Worm (Caenorhabditis elegans) whole organism, L4 larva: ENCODE measurements around the gene T19C9.10.
"Not testable (repeated sequence)": the region's sequence is repeated elsewhere in the genome, so short reads cannot be mapped to it uniquely, and the experiment has no call there.

Source experiments
- F49E8.2 ChIP-seq: sonication (generic microtip); optimal IDR thresholded peaks from 2 replicates; lab custom pipeline; 2016; ENCODE audit warnings: missing compliant biosample characterization, mild to moderate bottlenecking, missing genetic modification characterization, borderline replicate concordance
- Y105C5A.15 ChIP-seq: fragments of 200-800 bp; sonication (Bioruptor generic); IDR thresholded peaks from 2 replicates; pipeline ENCODE4 v1.3.6; 2022; ENCODE audit warnings: missing genetic modification characterization, missing compliant biosample characterization
- Y48G9A.11 ChIP-seq: fragments of 200-800 bp; sonication (Bioruptor generic); IDR thresholded peaks from 2 replicates; pipeline ENCODE4 v1.3.6; 2022; ENCODE audit warnings: missing genetic modification reagents, missing genetic modification characterization, missing compliant biosample characterization
- Y75B8A.6 ChIP-seq: fragments of 200-800 bp; sonication (Bioruptor generic); IDR thresholded peaks from 2 replicates; pipeline ENCODE4 v1.3.6; 2022; ENCODE audit warnings: missing genetic modification reagents, missing genetic modification characterization, missing compliant biosample characterization
- ZK546.5 ChIP-seq, 2 experiments: sonication (generic microtip); optimal IDR thresholded peaks; 2 replicates each; lab custom pipeline; 2017; ENCODE audit warnings: missing biosample characterization in 2 of 2, missing genetic modification characterization in 2 of 2
- aly-2 ChIP-seq: sonication (generic microtip); optimal IDR thresholded peaks from 2 replicates; lab custom pipeline; 2018; ENCODE audit warnings: missing biosample characterization, missing genetic modification characterization
- ama-1 ChIP-seq: fragments of 150-350 bp; optimal IDR thresholded peaks from 2 replicates; lab custom pipeline; 2014; ENCODE audit warnings: inconsistent platforms, mixed read lengths
- ceh-28 ChIP-seq: fragments of 150-350 bp; optimal IDR thresholded peaks from 2 replicates; lab custom pipeline; 2014; ENCODE audit warnings: missing biosample characterization, missing genetic modification reagents, missing genetic modification characterization
- cey-2 ChIP-seq: sonication (generic microtip); optimal IDR thresholded peaks from 3 replicates; lab custom pipeline; 2017; ENCODE audit warnings: missing genetic modification characterization, mild to moderate bottlenecking, missing compliant biosample characterization, antibody characterized with exemption, borderline replicate concordance; ENCODE audit not compliant: insufficient read depth
- dmd-6 ChIP-seq: fragments of 200-800 bp; sonication (Bioruptor generic); IDR thresholded peaks from 2 replicates; pipeline ENCODE4 v1.3.6; 2022; ENCODE audit warnings: missing genetic modification reagents, missing genetic modification characterization, missing compliant biosample characterization
- duxl-1 ChIP-seq: sonication (generic microtip); optimal IDR thresholded peaks from 2 replicates; lab custom pipeline; 2016; ENCODE audit warnings: mild to moderate bottlenecking, missing genetic modification characterization, moderate library complexity, missing compliant biosample characterization; ENCODE audit not compliant: poor library complexity
- dve-1 ChIP-seq: sonication (generic microtip); optimal IDR thresholded peaks from 2 replicates; lab custom pipeline; 2017; ENCODE audit warnings: antibody characterized with exemption, mild to moderate bottlenecking, missing genetic modification characterization, missing compliant biosample characterization; ENCODE audit not compliant: insufficient read depth
- gei-8 ChIP-seq: fragments of 200-800 bp; sonication (Bioruptor generic); optimal IDR thresholded peaks from 2 replicates; lab custom pipeline; 2018; ENCODE audit warnings: mild to moderate bottlenecking, missing genetic modification characterization, missing compliant biosample characterization
- lim-7 ChIP-seq: fragments of 200-800 bp; sonication (Bioruptor generic); IDR thresholded peaks from 2 replicates; pipeline ENCODE4 v1.3.6; 2022; ENCODE audit warnings: missing genetic modification characterization, missing compliant biosample characterization
- lir-3 ChIP-seq: sonication (generic microtip); optimal IDR thresholded peaks from 2 replicates; lab custom pipeline; 2016; ENCODE audit warnings: mild to moderate bottlenecking, missing genetic modification characterization, missing compliant biosample characterization
- mes-2 ChIP-seq: sonication (generic microtip); optimal IDR thresholded peaks from 2 replicates; lab custom pipeline; 2016; ENCODE audit warnings: missing genotype, mild to moderate bottlenecking, missing genetic modification characterization, missing compliant biosample characterization; ENCODE audit not compliant: poor library complexity, severe bottlenecking
- mxl-2 ChIP-seq: fragments of 200-800 bp; sonication (Bioruptor generic); conservative IDR thresholded peaks from 2 replicates; pipeline ENCODE4 v1.3.6; 2022; ENCODE audit warnings: missing genetic modification reagents, missing genetic modification characterization, missing compliant biosample characterization
- nhr-11 ChIP-seq: fragments of 150-350 bp; optimal IDR thresholded peaks from 2 replicates; lab custom pipeline; 2014; ENCODE audit warnings: missing biosample characterization, missing genetic modification characterization
- nhr-6 ChIP-seq: fragments of 150-350 bp; optimal IDR thresholded peaks from 2 replicates; lab custom pipeline; 2014; ENCODE audit warnings: missing biosample characterization, missing genetic modification characterization
- pha-4 ChIP-seq, 2 experiments: fragments of 150-350 bp in 1 of 2; fragments of 200-800 bp in 1 of 2; sonication (Bioruptor generic) in 1 of 2; IDR thresholded peaks in 1 of 2; optimal IDR thresholded peaks in 1 of 2; 2 replicates each; pipeline versions ENCODE4 v1.3.6 to Lab custom; 2014 to 2022; ENCODE audit warnings: missing genetic modification characterization in 2 of 2, missing genetic modification reagents in 2 of 2, missing biosample characterization in 1 of 2, missing compliant biosample characterization in 1 of 2
- php-3 ChIP-seq: fragments of 200-800 bp; sonication (Bioruptor generic); IDR thresholded peaks from 2 replicates; pipeline ENCODE4 v1.3.6; 2022; ENCODE audit warnings: missing genetic modification reagents, missing genetic modification characterization, missing compliant biosample characterization
- pqm-1 ChIP-seq: sonication (generic microtip); optimal IDR thresholded peaks from 2 replicates; lab custom pipeline; 2017; ENCODE audit warnings: missing biosample characterization, missing genetic modification characterization
- set-16 ChIP-seq: fragments of 200-800 bp; sonication (Bioruptor generic); IDR thresholded peaks from 2 replicates; pipeline ENCODE4 v1.3.6; 2022; ENCODE audit warnings: missing genetic modification reagents, missing genetic modification characterization, missing compliant biosample characterization
- unc-62 ChIP-seq, 3 experiments: fragments of 150-350 bp in 1 of 3; sonication (generic microtip); optimal IDR thresholded peaks in 2 of 3; peaks in 1 of 3; 1 replicate in 1 of 3; 2 replicates in 2 of 3; lab custom pipeline; 2014 to 2017; ENCODE audit warnings: missing biosample characterization in 3 of 3, missing genetic modification characterization in 3 of 3, missing genetic modification reagents in 3 of 3, missing genotype in 1 of 3
- zfp-3 ChIP-seq: fragments of 200-800 bp; sonication (Bioruptor generic); conservative IDR thresholded peaks from 2 replicates; pipeline ENCODE4 v1.3.6; 2022; ENCODE audit warnings: missing genetic modification reagents, missing genetic modification characterization, missing compliant biosample characterization

The T19C9.10 gene

ce11 chrV:17251364-17251961 is 15.1 kb downstream of the T19C9.10 start, which contains the start of gene Y61B8A.6:
TSS of gene Y61B8A.6 (plus strand) at chrV:17251911.
- TF ChIP-seq ceh-28 (tag; lab: Kevin White, UChicago) (no peak), ama-1 (lab: Kevin White, UChicago) (no peak), set-16 (GFP tag; lab: Robert Waterston, UW) (peak; percentile 73), Y75B8A.6 (GFP tag; lab: Robert Waterston, UW) (no peak)

- not testable (repeated sequence) for TF ChIP-seq nhr-6 (tag; lab: Kevin White, UChicago); zfp-3; Y105C5A.15 (GFP tag; lab: Robert Waterston, UW)
Observed at ce11 chrV:17255028-17255427, 18.6 kb downstream of the T19C9.10 start, which contains the start of gene srh-116. TSS of gene srh-116 (minus strand) at chrV:17255128.

ce11 chrV:17255454-17255853 is 19.1 kb downstream of the T19C9.10 start, which contains the start of gene srh-115:
TSS of gene srh-115 (plus strand) at chrV:17255754.
- TF ChIP-seq Y48G9A.11 (GFP tag; lab: Robert Waterston, UW) = no peak

- TF ChIP-seq set-16 (GFP tag; lab: Robert Waterston, UW) (peak; percentile 59; the same call in 1 of the 2 replicates), aly-2 (tag; lab: Kevin White, UChicago) (no peak)
Observed at ce11 chrV:17257637-17258036, 21.2 kb downstream of the T19C9.10 start.

ce11 chrV:17258244-17258643 is 21.9 kb downstream of the T19C9.10 start:
- TF ChIP-seq unc-62 (GFP tag; optimal IDR thresholded peaks at IDR 0.05 in 1 of 2; lab: Kevin White, UChicago) (peak in 1 of 2 experiments; percentile 1), unc-62 (tag; optimal IDR thresholded peaks at IDR 0.05; lab: Kevin White, UChicago) (no peak), nhr-11 (no peak), duxl-1 (tag; lab: Kevin White, UChicago) (peak; percentile 64), lir-3 (tag; lab: Kevin White, UChicago) (no peak), lim-7 (GFP tag; lab: Robert Waterston, UW) (no peak), pqm-1 (tag; lab: Kevin White, UChicago) (peak; percentile 32), dmd-6 (no peak), pha-4 (GFP tag; IDR thresholded peaks at IDR 0.05; lab: Robert Waterston, UW) (no peak), pha-4 (tag; optimal IDR thresholded peaks at IDR 0.05; lab: Kevin White, UChicago) (no peak), dve-1 (tag; lab: Kevin White, UChicago) (no peak), mes-2 (tag; lab: Kevin White, UChicago) (no peak), gei-8 (GFP tag; lab: Kevin White, UChicago) (no peak)

ce11 chrV:17258868-17259267 is 22.5 kb downstream of the T19C9.10 start, which contains the start of gene fbxa-85:
TSS of gene fbxa-85 (plus strand) at chrV:17259168.
- TF ChIP-seq unc-62 (GFP tag; optimal IDR thresholded peaks at IDR 0.05 in 1 of 2; lab: Kevin White, UChicago) (peak in 1 of 2 experiments; percentile 72), unc-62 (tag; optimal IDR thresholded peaks at IDR 0.05; lab: Kevin White, UChicago) (no peak), Y48G9A.11 (GFP tag; lab: Robert Waterston, UW) (no peak)

- TF ChIP-seq ZK546.5 (tag; optimal IDR thresholded peaks at IDR 0.05; lab: Kevin White, UChicago) (no peak), F49E8.2 (tag; lab: Kevin White, UChicago) (no peak), php-3 (GFP tag; lab: Robert Waterston, UW) (no peak), mxl-2 (GFP tag; lab: Robert Waterston, UW) (no peak), lim-7 (GFP tag; lab: Robert Waterston, UW) (0 out of 2 replicates have a peak, but pooled peaks have one; percentile 37), cey-2 (tag; lab: Kevin White, UChicago) (no peak)
- TF ChIP-seq, all 104 proteins: peak for 1
Observed at ce11 chrV:17261385-17261784, 25.0 kb downstream of the T19C9.10 start.
